Worm (Caenorhabditis elegans): ENCODE measurements around the gene mib-1.

The mib-1 gene

ce11 chrIII:11236788-11237187, 53.7 kb downstream of the mib-1 start, which contains the start of the genes Y47D3A.14 and aakb-2 (continued):
- TF ChIP-seq ztf-16 (tag; optimal IDR thresholded peaks at IDR 0.05) (peak; percentile 61), lin-11 (tag; optimal IDR thresholded peaks at IDR 0.05) (peak; percentile 16), sox-2 (GFP tag; IDR thresholded peaks at IDR 0.05) (0 out of 2 replicates have a peak, but pooled peaks have one; percentile 4), C38D4.7 (GFP tag; optimal IDR thresholded peaks at IDR 0.05) (peak; percentile 44), syd-9 (tag; optimal IDR thresholded peaks at IDR 0.05) (no peak), rnt-1 (tag; optimal IDR thresholded peaks at IDR 0.05) (peak; percentile 19), ceh-14 (tag; optimal IDR thresholded peaks at IDR 0.05) (peak; percentile 57), ceh-6 (GFP tag; optimal IDR thresholded peaks at IDR 0.05) (no peak), unc-42 (tag; optimal IDR thresholded peaks at IDR 0.05) (peak; percentile 32), ceh-2 (tag; optimal IDR thresholded peaks at IDR 0.05) (peak; percentile 31), T23F11.4 (GFP tag; optimal IDR thresholded peaks at IDR 0.05) (peak; percentile 46)
